Worm (Caenorhabditis elegans) whole organism, L3 larva: Measurements from ENCODE around the gene fbxa-181.
A peak's percentile ranks its signal among the peaks of the same experiment; 100 is the strongest.

Source experiments
- R02D3.7 ChIP-seq: fragments of 150-350 bp; optimal IDR thresholded peaks from 2 replicates; lab custom pipeline; 2014; ENCODE audit warnings: missing biosample characterization, missing genetic modification characterization
- ZK546.5 ChIP-seq: sonication (generic microtip); optimal IDR thresholded peaks from 2 replicates; lab custom pipeline; 2017; ENCODE audit warnings: missing biosample characterization, missing genetic modification characterization
- ama-1 ChIP-seq: fragments of 150-350 bp; optimal IDR thresholded peaks from 2 replicates; lab custom pipeline; 2018
- ceh-28 ChIP-seq: fragments of 150-350 bp; optimal IDR thresholded peaks from 2 replicates; lab custom pipeline; 2014; ENCODE audit warnings: missing biosample characterization, missing genetic modification reagents, missing genetic modification characterization
- daf-12 ChIP-seq: fragments of 150-350 bp; optimal IDR thresholded peaks from 2 replicates; lab custom pipeline; 2014; ENCODE audit warnings: missing biosample characterization, missing genetic modification reagents, missing genetic modification characterization
- egl-5 ChIP-seq: fragments of 150-350 bp; optimal IDR thresholded peaks from 2 replicates; lab custom pipeline; 2017; ENCODE audit warnings: missing biosample characterization, missing genetic modification reagents, missing genetic modification characterization, inconsistent platforms
- elt-1 ChIP-seq: fragments of 150-350 bp; optimal IDR thresholded peaks from 2 replicates; lab custom pipeline; 2014; ENCODE audit warnings: missing biosample characterization, missing genetic modification characterization
- elt-2 ChIP-seq: sonication (generic microtip); optimal IDR thresholded peaks from 2 replicates; lab custom pipeline; 2016; ENCODE audit warnings: missing genetic modification reagents, mild to moderate bottlenecking, missing genetic modification characterization, missing compliant biosample characterization
- elt-3 ChIP-seq, 3 experiments: fragments of 150-350 bp in 1 of 3; sonication (generic microtip) in 2 of 3; optimal IDR thresholded peaks; 2 replicates in 2 of 3; 4 replicates in 1 of 3; lab custom pipeline; 2014 to 2017; ENCODE audit warnings: missing biosample characterization in 3 of 3, missing genetic modification characterization in 3 of 3
- eor-1 ChIP-seq, 2 experiments: fragments of 150-350 bp; optimal IDR thresholded peaks; 2 replicates each; lab custom pipeline; 2014 to 2018; ENCODE audit warnings: missing biosample characterization in 2 of 2, missing genetic modification characterization in 2 of 2
- fkh-10 ChIP-seq: sonication (generic microtip); optimal IDR thresholded peaks from 2 replicates; lab custom pipeline; 2017; ENCODE audit warnings: missing biosample characterization, missing genetic modification reagents, missing genetic modification characterization
- fos-1 ChIP-seq: fragments of 150-350 bp; optimal IDR thresholded peaks from 2 replicates; lab custom pipeline; 2014; ENCODE audit warnings: missing biosample characterization, missing genetic modification characterization
- hmg-11 ChIP-seq: sonication (generic microtip); optimal IDR thresholded peaks from 2 replicates; lab custom pipeline; 2016; ENCODE audit warnings: missing genetic modification characterization, missing compliant biosample characterization
- lin-39 ChIP-seq: fragments of 150-350 bp; optimal IDR thresholded peaks from 2 replicates; lab custom pipeline; 2018; ENCODE audit warnings: missing biosample characterization, missing genetic modification reagents, missing genetic modification characterization
- lsy-12 ChIP-seq: sonication (generic microtip); optimal IDR thresholded peaks from 2 replicates; lab custom pipeline; 2016; ENCODE audit warnings: mild to moderate bottlenecking, missing genetic modification characterization, missing compliant biosample characterization
- mdl-1 ChIP-seq: fragments of 150-350 bp; optimal IDR thresholded peaks from 2 replicates; lab custom pipeline; 2014; ENCODE audit warnings: missing biosample characterization, missing genetic modification characterization
- mml-1 ChIP-seq: fragments of 150-350 bp; sonication (generic microtip); optimal IDR thresholded peaks from 3 replicates; lab custom pipeline; 2014; ENCODE audit warnings: missing biosample characterization, missing genetic modification characterization
- nfya-1 ChIP-seq: sonication (generic microtip); optimal IDR thresholded peaks from 2 replicates; lab custom pipeline; 2017; ENCODE audit warnings: missing genetic modification characterization, mild to moderate bottlenecking, missing compliant biosample characterization, antibody characterized with exemption, moderate library complexity; ENCODE audit not compliant: insufficient read depth
- nhr-11 ChIP-seq: fragments of 150-350 bp; optimal IDR thresholded peaks from 2 replicates; lab custom pipeline; 2014; ENCODE audit warnings: missing biosample characterization, missing genetic modification characterization
- nhr-12 ChIP-seq: fragments of 150-350 bp; optimal IDR thresholded peaks from 2 replicates; lab custom pipeline; 2014; ENCODE audit warnings: missing biosample characterization, missing genetic modification characterization
- nhr-23 ChIP-seq: fragments of 150-350 bp; optimal IDR thresholded peaks from 2 replicates; lab custom pipeline; 2014; ENCODE audit warnings: missing biosample characterization, missing genetic modification reagents, missing genetic modification characterization
- nhr-43 ChIP-seq: sonication (generic microtip); optimal IDR thresholded peaks from 2 replicates; lab custom pipeline; 2016; ENCODE audit warnings: mild to moderate bottlenecking, missing genetic modification characterization, missing compliant biosample characterization; ENCODE audit not compliant: poor library complexity, severe bottlenecking
- nhr-67 ChIP-seq: fragments of 150-350 bp; optimal IDR thresholded peaks from 2 replicates; lab custom pipeline; 2014; ENCODE audit warnings: missing biosample characterization, missing genetic modification characterization
- nhr-76 ChIP-seq: fragments of 150-350 bp; sonication (generic microtip); optimal IDR thresholded peaks from 5 replicates; lab custom pipeline; 2014; ENCODE audit warnings: missing biosample characterization, missing genetic modification characterization
- nhr-77 ChIP-seq: fragments of 150-350 bp; optimal IDR thresholded peaks from 2 replicates; lab custom pipeline; 2014; ENCODE audit warnings: missing biosample characterization, missing genetic modification characterization
- pha-4 ChIP-seq: fragments of 150-350 bp; optimal IDR thresholded peaks from 2 replicates; lab custom pipeline; 2014; ENCODE audit warnings: missing biosample characterization, missing genetic modification reagents, missing genetic modification characterization
- pqm-1 ChIP-seq: fragments of 150-350 bp; optimal IDR thresholded peaks from 2 replicates; lab custom pipeline; 2017; ENCODE audit warnings: missing biosample characterization, missing genetic modification characterization, inconsistent platforms
- sea-2 ChIP-seq: fragments of 150-350 bp; sonication (generic microtip); optimal IDR thresholded peaks from 4 replicates; lab custom pipeline; 2014; ENCODE audit warnings: missing biosample characterization, missing genetic modification reagents, missing genetic modification characterization
- skn-1 ChIP-seq: fragments of 150-350 bp; optimal IDR thresholded peaks from 2 replicates; lab custom pipeline; 2014; ENCODE audit warnings: missing biosample characterization, missing genetic modification characterization
- snpc-4 ChIP-seq: fragments of 150-350 bp; optimal IDR thresholded peaks from 2 replicates; lab custom pipeline; 2014; ENCODE audit warnings: missing biosample characterization, missing genetic modification characterization

The fbxa-181 gene

DNA sequence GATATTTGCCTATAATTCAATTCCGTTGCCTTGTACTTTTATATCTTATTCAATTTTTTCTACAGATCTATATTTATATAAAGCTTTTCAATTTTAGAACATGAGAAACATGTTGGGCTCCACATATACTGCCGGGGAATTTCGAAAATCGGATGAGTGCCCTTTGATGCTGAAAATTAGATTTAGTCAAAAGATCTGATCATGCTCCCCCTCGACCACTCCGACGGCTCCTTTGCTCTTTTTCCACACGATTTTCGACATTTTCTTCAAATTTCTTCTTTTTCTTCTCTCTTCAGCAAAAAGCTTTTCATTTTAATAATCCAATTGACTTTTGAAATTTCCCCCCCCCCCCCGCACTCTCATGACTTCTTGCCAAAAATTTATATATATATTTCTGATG, 44.2 kb upstream of the fbxa-181 start:
- TF ChIP-seq fkh-10 (peak; percentile 58), nhr-11 (tag; lab: Kevin White, UChicago) (no peak)

DNA sequence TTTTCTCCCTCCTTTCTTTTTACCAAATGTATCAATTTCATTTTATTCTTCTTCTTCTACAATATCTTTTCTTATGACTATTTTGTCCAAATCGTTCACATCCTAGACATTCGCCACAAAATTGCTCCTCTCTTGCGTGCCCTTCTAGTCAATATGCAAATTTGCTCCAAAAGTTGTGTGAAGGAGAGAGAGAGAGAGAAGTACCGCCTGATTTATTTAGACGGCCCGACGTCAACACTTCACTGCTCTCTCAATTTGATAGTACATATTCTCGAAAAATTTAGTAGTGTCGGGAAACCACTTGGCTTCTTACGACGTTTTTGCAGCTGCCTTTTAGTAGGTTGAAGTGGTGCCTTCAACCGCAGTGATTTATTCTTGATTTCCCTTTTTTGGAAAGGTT, 39.2 kb upstream of the fbxa-181 start:
- TF ChIP-seq nhr-77 (tag; lab: Kevin White, UChicago): no peak
- TF ChIP-seq nhr-12: no peak
- TF ChIP-seq skn-1 (tag; lab: Kevin White, UChicago): no peak
- peak; percentile 64 for TF ChIP-seq fkh-10
- no peak for TF ChIP-seq pha-4 (tag; lab: Kevin White, UChicago)

DNA sequence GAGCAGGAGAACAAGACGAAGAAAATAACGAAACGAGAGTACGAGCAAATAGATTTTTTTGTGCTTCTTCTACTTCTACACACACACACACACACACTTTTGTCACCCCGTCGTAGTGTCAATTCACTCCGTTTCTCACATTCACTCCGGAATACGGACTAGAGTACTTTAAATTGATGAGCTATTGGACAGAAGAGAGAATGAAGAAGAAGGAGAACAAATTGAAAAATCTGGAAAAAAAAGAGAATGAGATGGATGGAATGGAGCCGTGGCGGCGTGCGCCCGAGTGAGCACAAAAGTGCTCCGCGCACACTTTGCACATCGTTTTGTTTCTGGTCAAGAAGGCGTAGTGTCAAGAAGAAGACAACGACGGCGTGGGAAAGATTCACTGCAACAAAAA, 38.2 kb upstream of the fbxa-181 start:
- no peak for TF ChIP-seq ceh-28 (tag; lab: Kevin White, UChicago)
- TF ChIP-seq fkh-10: no peak
- no peak for TF ChIP-seq mml-1 (tag; lab: Kevin White, UChicago)
- TF ChIP-seq eor-1 (tag; optimal IDR thresholded peaks at IDR 0.05; lab: Kevin White, UChicago): no peak
- no peak for TF ChIP-seq nhr-67 (tag; lab: Kevin White, UChicago)
- TF ChIP-seq elt-1: no peak
- no peak for TF ChIP-seq hmg-11 (tag; lab: Kevin White, UChicago)
- TF ChIP-seq egl-5: no peak
- no peak for TF ChIP-seq nhr-23 (tag; lab: Kevin White, UChicago)
- no peak for TF ChIP-seq sea-2 (GFP tag; lab: Kevin White, UChicago)
- TF ChIP-seq snpc-4 (tag; lab: Kevin White, UChicago): no peak
- no peak for TF ChIP-seq ZK546.5 (tag; lab: Kevin White, UChicago)
- TF ChIP-seq fos-1 (tag; lab: Kevin White, UChicago): no peak
- TF ChIP-seq pqm-1 (tag; lab: Kevin White, UChicago): no peak

DNA sequence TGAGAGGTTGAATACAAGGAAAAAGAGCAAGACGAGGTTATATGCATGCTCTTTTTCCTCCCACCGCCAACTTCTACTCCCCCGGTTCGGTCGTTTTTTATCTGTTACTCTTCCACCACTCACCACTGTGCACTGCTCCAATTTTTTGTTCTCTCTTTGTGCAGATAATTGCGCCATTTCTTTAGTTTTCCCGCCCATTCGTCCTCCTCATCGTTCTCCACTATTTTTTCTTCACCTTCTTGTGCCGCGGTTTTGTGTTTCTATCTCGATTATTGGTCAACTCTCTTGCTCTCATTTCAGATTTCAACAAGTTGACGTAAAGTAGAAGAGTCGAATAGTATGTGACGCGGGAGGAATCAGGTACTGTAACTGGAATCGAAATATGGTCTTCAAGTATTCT, 36.1 kb upstream of the fbxa-181 start, which contains the start of gene T01D3.1:
TSS of gene T01D3.1 (plus strand) at position 301 of the 400 bp plus-strand sequence.
- TF ChIP-seq snpc-4 (tag; lab: Kevin White, UChicago): no peak
- TF ChIP-seq lsy-12 (tag; lab: Kevin White, UChicago): no peak
- TF ChIP-seq elt-2 (tag; lab: Kevin White, UChicago): no peak
- TF ChIP-seq daf-12: no peak
- no peak for TF ChIP-seq nhr-11 (tag; lab: Kevin White, UChicago)
- no peak for TF ChIP-seq R02D3.7 (tag; lab: Kevin White, UChicago)
- TF ChIP-seq ZK546.5 (tag; lab: Kevin White, UChicago): no peak
- no peak for TF ChIP-seq nhr-12
- TF ChIP-seq nfya-1 (tag; lab: Kevin White, UChicago): no peak

DNA sequence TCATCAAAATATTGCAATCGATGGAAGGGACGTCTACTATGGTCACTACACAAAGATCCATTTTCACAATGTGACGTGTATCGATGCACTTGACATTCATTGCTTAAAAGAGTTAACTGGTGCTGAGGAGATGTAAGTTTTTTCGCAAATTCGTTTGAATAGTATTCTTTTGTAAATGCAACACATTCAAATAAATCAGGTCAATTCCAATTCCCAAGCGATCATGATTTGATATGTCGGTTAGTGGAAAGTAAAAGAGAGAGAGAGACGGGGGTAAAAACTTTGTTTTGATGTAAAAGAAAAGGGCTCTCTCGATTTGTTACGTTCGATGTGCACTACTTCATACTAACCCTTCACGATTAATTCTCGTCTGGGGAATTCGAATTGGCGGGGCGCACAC, 35.4 kb upstream of the fbxa-181 start:
- TF ChIP-seq eor-1 (tag; optimal IDR thresholded peaks at IDR 0.05; lab: Kevin White, UChicago): no peak
- TF ChIP-seq nhr-76: no peak
- no peak for TF ChIP-seq fos-1 (tag; lab: Kevin White, UChicago)
- TF ChIP-seq R02D3.7 (tag; lab: Kevin White, UChicago): no peak
- TF ChIP-seq daf-12: no peak
- TF ChIP-seq sea-2 (GFP tag; lab: Kevin White, UChicago): no peak
- peak; percentile 25 for TF ChIP-seq lin-39 (tag; lab: Kevin White, UChicago)

DNA sequence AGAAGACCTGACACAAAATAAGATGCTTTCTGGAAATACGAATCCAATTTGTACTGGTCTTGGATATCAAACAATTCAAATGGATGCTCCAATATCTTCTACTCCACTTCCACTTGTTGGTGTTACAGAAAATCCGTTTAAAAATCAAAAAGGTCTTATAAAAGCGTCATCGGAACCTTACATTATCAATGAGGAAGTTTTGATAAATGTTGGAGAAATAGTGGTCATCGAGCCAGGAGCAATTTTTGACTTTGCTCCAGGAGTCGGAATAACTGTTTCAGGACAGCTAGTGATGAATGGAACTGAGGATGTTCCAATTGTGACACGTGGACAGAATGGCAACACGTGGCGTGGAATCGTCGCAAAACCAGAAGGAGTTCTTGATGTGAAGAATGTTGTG, 31.6 kb upstream of the fbxa-181 start:
- TF ChIP-seq nhr-76 (no peak), nhr-77 (tag; lab: Kevin White, UChicago) (no peak), daf-12 (no peak), elt-3 (tag; optimal IDR thresholded peaks at IDR 0.05; lab: Kevin White, UChicago) (no peak), fos-1 (tag; lab: Kevin White, UChicago) (no peak), mdl-1 (tag; lab: Kevin White, UChicago) (no peak), pqm-1 (tag; lab: Kevin White, UChicago) (no peak), ama-1 (lab: Kevin White, UChicago) (no peak), ceh-28 (tag; lab: Kevin White, UChicago) (no peak), nhr-43 (tag; lab: Kevin White, UChicago) (no peak), eor-1 (tag; optimal IDR thresholded peaks at IDR 0.05; lab: Kevin White, UChicago) (no peak)
